Fruit fly (Drosophila melanogaster): ENCODE results near the gene PolG1.

- TF ChIP-seq Dfd (GFP tag; optimal IDR thresholded peaks at IDR 0.05): no peak
- TF ChIP-seq Mrtf (GFP tag; IDR thresholded peaks at IDR 0.05): no peak
- no peak for TF ChIP-seq CG15601 (tag; optimal IDR thresholded peaks at IDR 0.05)
- no peak for TF ChIP-seq row (GFP tag; IDR thresholded peaks at IDR 0.05)
- no peak for TF ChIP-seq CG2889 (GFP tag; IDR thresholded peaks at IDR 0.05)
- TF ChIP-seq PHDP (tag; optimal IDR thresholded peaks at IDR 0.05): no peak
- TF ChIP-seq Ets97D (GFP tag; optimal IDR thresholded peaks at IDR 0.05): no peak
- no peak for TF ChIP-seq fd64A (GFP tag; optimal IDR thresholded peaks at IDR 0.05)
- no peak for TF ChIP-seq tgo (GFP tag; IDR thresholded peaks at IDR 0.05)
- TF ChIP-seq br (optimal IDR thresholded peaks at IDR 0.05): no peak
- no peak for TF ChIP-seq insv (GFP tag; optimal IDR thresholded peaks at IDR 0.05)
- TF ChIP-seq Sox102F (GFP tag; optimal IDR thresholded peaks at IDR 0.05): no peak
These were observed 23.6 kb downstream of the PolG1 start for dm6 chr2L:13803805-13804560.

All from whole organism, embryonic.